Worm (Caenorhabditis elegans): ENCODE measurements around the gene F26H11.8.

DNA sequence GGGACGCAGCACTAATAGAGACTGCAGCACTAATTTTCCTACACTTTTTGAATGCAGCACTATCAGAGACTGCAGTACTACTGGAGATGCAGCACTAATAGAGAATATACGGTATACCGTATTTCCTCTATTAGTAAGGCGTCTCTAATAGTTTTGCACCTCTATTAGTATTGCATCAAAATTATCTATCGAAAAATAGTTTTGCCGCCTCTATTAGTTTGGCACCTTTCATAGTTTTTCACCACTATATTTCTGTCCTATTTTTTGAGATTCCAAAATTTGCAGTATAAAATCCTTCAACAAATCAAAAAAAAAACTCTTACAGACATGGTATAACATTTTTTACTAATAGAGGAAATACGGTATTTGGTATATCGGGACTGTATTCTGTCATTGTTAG, 5.5 kb downstream of the F26H11.8 start:
- TF ChIP-seq ztf-23 (GFP tag; IDR thresholded peaks at IDR 0.05) (no peak), med-1 (GFP tag; optimal IDR thresholded peaks at IDR 0.05; ENCODE audit: insufficient read depth) (no peak)

Data from whole organism, midembryonic.